Worm (Caenorhabditis elegans): Measurements from ENCODE around the gene Y52E8A.2.

ce11 chrII:4369715-4370114 is 49.1 kb downstream of the Y52E8A.2 start:
- TF ChIP-seq ztf-16 (tag; optimal IDR thresholded peaks at IDR 0.05) (no peak), ceh-9 (tag; optimal IDR thresholded peaks at IDR 0.05) (no peak), ets-4 (tag; optimal IDR thresholded peaks at IDR 0.05) (no peak), pha-4 (tag; optimal IDR thresholded peaks at IDR 0.05) (no peak), pqm-1 (tag; optimal IDR thresholded peaks at IDR 0.05) (no peak), hlh-13 (GFP tag; optimal IDR thresholded peaks at IDR 0.05) (no peak), fkh-10 (GFP tag; optimal IDR thresholded peaks at IDR 0.05) (no peak), ama-1 (optimal IDR thresholded peaks at IDR 0.05) (no peak), F13H6.1 (tag; optimal IDR thresholded peaks at IDR 0.05) (no peak), nfya-1 (tag; optimal IDR thresholded peaks at IDR 0.05) (no peak), ceh-48 (tag; optimal IDR thresholded peaks at IDR 0.05) (no peak), rnt-1 (tag; optimal IDR thresholded peaks at IDR 0.05) (no peak), ceh-6 (GFP tag; optimal IDR thresholded peaks at IDR 0.05) (no peak)

Data from whole organism, late embryonic.